Fruit fly (Drosophila melanogaster): ENCODE results near the gene neo.

Gene neo

DNA sequence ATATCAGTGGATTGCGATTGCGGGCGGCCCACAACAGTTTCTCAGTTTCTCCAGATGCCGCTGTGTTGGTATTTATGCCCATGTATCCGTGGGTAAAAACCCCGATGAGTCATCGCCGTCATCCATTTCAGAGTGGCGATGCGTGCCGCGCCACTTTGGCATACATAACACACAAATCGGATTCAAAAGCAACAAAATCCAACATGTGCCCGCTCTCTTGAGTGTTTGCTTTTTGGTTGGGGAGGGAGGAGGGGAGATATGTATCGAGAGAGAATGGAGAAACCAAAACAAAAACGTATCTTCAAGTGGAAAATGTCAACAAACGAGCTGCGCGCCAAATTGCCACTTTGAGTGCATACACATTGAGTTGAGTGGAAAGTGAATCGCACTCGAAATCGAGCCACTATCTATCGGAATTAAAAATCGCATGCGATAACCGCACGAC, 47.3 kb upstream of the neo start (continued):
- TF ChIP-seq croc (GFP tag; conservative IDR thresholded peaks at IDR 0.05) (no peak), CG5953 (GFP tag; IDR thresholded peaks at IDR 0.05) (0 out of 2 replicates have a peak, but pooled peaks have one; percentile 38), al (GFP tag; IDR thresholded peaks at IDR 0.05) (no peak), twi (tag; optimal IDR thresholded peaks at IDR 0.05) (peak; percentile 80), CG4282 (GFP tag; optimal IDR thresholded peaks at IDR 0.05) (no peak), CG1233 (GFP tag; optimal IDR thresholded peaks at IDR 0.05) (no peak), CG3163 (GFP tag; optimal IDR thresholded peaks at IDR 0.05) (peak; percentile 45), CG8281 (tag; optimal IDR thresholded peaks at IDR 0.05) (no peak), luna (GFP tag; optimal IDR thresholded peaks at IDR 0.05) (no peak), TFAM (GFP tag; optimal IDR thresholded peaks at IDR 0.05) (no peak), Hr39 (optimal IDR thresholded peaks at IDR 0.05) (no peak), pita (GFP tag; optimal IDR thresholded peaks at IDR 0.05) (no peak), unc-4 (GFP tag; IDR thresholded peaks at IDR 0.05; ENCODE audit: partially characterized antibody) (peak; percentile 30; the same call in 1 of the 2 replicates), CG8359 (GFP tag; optimal IDR thresholded peaks at IDR 0.05; ENCODE audit: borderline replicate concordance) (no peak), D19A (tag; optimal IDR thresholded peaks at IDR 0.05) (peak; percentile 17), CG12769 (tag; optimal IDR thresholded peaks at IDR 0.05) (peak; percentile 47), Antp (GFP tag; optimal IDR thresholded peaks at IDR 0.05) (no peak), CG6175 (GFP tag; IDR thresholded peaks at IDR 0.05) (no peak), CG17186 (GFP tag; optimal IDR thresholded peaks at IDR 0.05) (no peak), HLHmδ (GFP tag; optimal IDR thresholded peaks at IDR 0.05) (peak; percentile 59), Deaf1 (tag; optimal IDR thresholded peaks at IDR 0.05) (peak; percentile 59), CG17359 (tag; optimal IDR thresholded peaks at IDR 0.05) (no peak), unpg (GFP tag; optimal IDR thresholded peaks at IDR 0.05) (no peak), CG11085 (GFP tag; IDR thresholded peaks at IDR 0.05) (no peak), sr (GFP tag; IDR thresholded peaks at IDR 0.05) (no peak), Hsf (GFP tag; optimal IDR thresholded peaks at IDR 0.05) (no peak), grn (GFP tag; optimal IDR thresholded peaks at IDR 0.05) (peak; percentile 86), CG16863 (GFP tag; optimal IDR thresholded peaks at IDR 0.05) (no peak), her (GFP tag; optimal IDR thresholded peaks at IDR 0.05) (peak; percentile 46), dysf (GFP tag; IDR thresholded peaks at IDR 0.05) (no peak), CG15514 (GFP tag; optimal IDR thresholded peaks at IDR 0.05) (no peak), Side (GFP tag; optimal IDR thresholded peaks at IDR 0.05) (no peak), CG17568 (GFP tag; optimal IDR thresholded peaks at IDR 0.05) (peak; percentile 38), Lim3 (GFP tag; IDR thresholded peaks at IDR 0.05) (no peak), CG10431 (GFP tag; optimal IDR thresholded peaks at IDR 0.05) (peak; percentile 61), CG2202 (tag; optimal IDR thresholded peaks at IDR 0.05) (peak; percentile 13), Sox100B (GFP tag; optimal IDR thresholded peaks at IDR 0.05) (no peak), Neu2 (GFP tag; optimal IDR thresholded peaks at IDR 0.05; ENCODE audit: borderline replicate concordance) (no peak), CG5180 (GFP tag; optimal IDR thresholded peaks at IDR 0.05) (no peak), HmgZ (tag; optimal IDR thresholded peaks at IDR 0.05) (peak; percentile 13), fd102C (GFP tag; optimal IDR thresholded peaks at IDR 0.05) (no peak), Rx (GFP tag; IDR thresholded peaks at IDR 0.05) (no peak), pum (GFP tag; optimal IDR thresholded peaks at IDR 0.05) (no peak), CG1603 (tag; optimal IDR thresholded peaks at IDR 0.05) (no peak), CG4424 (GFP tag; optimal IDR thresholded peaks at IDR 0.05) (no peak), CG9876 (GFP tag; optimal IDR thresholded peaks at IDR 0.05) (no peak), sd (tag; optimal IDR thresholded peaks at IDR 0.05) (peak; percentile 95), ssp (GFP tag; IDR thresholded peaks at IDR 0.05) (no peak), E2f1 (GFP tag; IDR thresholded peaks at IDR 0.05) (peak; percentile 46; the same call in 1 of the 2 replicates), yki (optimal IDR thresholded peaks at IDR 0.05) (no peak), pfk (GFP tag; optimal IDR thresholded peaks at IDR 0.05) (no peak), CG4360 (GFP tag; IDR thresholded peaks at IDR 0.05) (peak; percentile 27; the same call in 1 of the 2 replicates)

Measured in whole organism, embryonic.